Worm (Caenorhabditis elegans): Measurements from ENCODE around the gene lgc-23.
A peak's percentile ranks its signal among the peaks of the same experiment; 100 is the strongest.

Gene lgc-23

DNA sequence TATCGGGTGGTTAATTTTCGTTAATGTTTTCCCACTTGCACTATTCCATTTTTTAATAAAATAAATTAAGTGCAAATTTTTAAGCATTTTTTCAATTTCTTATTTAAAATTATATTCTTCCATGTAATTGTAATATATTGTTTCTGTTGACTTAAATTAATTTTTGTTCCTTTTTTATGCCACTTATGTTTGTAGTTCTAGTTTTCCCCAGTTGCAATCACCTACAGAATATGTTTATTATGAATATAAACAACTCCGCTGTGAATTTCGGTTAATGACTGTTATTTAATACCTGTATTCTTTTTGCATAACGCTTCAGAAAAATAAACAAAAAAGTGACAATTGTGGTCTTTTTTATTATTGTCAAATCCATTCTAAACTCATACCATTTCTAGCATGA, at the start of gene lgc-23:
lgc-23 (plus strand) TSS at position 301 of the 400 bp plus-strand sequence.
- no peak for TF ChIP-seq mef-2 (tag; optimal IDR thresholded peaks at IDR 0.05)
- no peak for TF ChIP-seq pax-3 (tag; optimal IDR thresholded peaks at IDR 0.05)
- TF ChIP-seq unc-86 (tag; optimal IDR thresholded peaks at IDR 0.05), result no peak
- no peak for TF ChIP-seq nhr-84 (tag; optimal IDR thresholded peaks at IDR 0.05)
- TF ChIP-seq nhr-90 (tag; optimal IDR thresholded peaks at IDR 0.05; ENCODE audit: poor library complexity), result no peak
- TF ChIP-seq rnt-1 (tag; optimal IDR thresholded peaks at IDR 0.05), result no peak
- TF ChIP-seq nhr-11 (tag; optimal IDR thresholded peaks at IDR 0.05), result no peak
- no peak for TF ChIP-seq ceh-88 (GFP tag; IDR thresholded peaks at IDR 0.05)
- no peak for TF ChIP-seq lin-35 (GFP tag; optimal IDR thresholded peaks at IDR 0.05)
- no peak for TF ChIP-seq ceh-82 (tag; optimal IDR thresholded peaks at IDR 0.05)
- no peak for TF ChIP-seq efl-3 (GFP tag; optimal IDR thresholded peaks at IDR 0.05)
- TF ChIP-seq sptf-1 (tag; optimal IDR thresholded peaks at IDR 0.05), result no peak
- TF ChIP-seq elt-2 (tag; optimal IDR thresholded peaks at IDR 0.05), result no peak
- TF ChIP-seq snpc-4 (tag; optimal IDR thresholded peaks at IDR 0.05), result no peak
- no peak for TF ChIP-seq aly-2 (tag; optimal IDR thresholded peaks at IDR 0.05)

DNA sequence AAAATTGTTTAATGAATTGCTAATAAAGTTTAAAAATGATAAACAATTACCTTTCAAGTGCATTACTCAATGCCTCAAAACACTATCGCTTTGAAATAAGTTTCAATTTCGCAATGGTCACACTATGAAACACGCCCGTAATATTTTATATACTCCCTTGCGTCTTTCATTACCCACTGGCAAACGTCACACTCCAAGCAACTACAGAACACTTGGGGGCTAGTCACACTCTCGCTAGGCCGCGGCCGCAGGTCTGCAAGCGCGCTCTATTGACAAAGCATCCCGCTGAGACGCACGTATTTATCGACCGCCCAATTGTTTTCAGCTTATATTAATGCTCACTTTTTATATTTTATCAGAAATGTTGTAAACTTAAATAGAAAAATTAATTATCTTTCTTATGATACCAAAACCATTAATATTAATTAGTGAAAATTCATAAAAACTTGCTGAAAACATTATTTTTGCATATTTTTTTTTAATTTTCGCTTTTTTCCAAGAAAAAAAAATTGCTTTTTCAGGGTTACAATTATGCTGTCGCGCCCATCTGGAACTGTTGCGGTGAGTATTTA, 47.0 kb upstream of the lgc-23 start, which contains the start of the genes nmat-1 and ucr-2.1:
nmat-1 (minus strand) TSS at position 136 of the 572 bp plus-strand sequence.
ucr-2.1 (plus strand) TSS at position 522 of the 572 bp plus-strand sequence.
- TF ChIP-seq mef-2 (tag; optimal IDR thresholded peaks at IDR 0.05) (no peak), lin-39 (tag; optimal IDR thresholded peaks at IDR 0.05) (no peak), dsc-1 (tag; optimal IDR thresholded peaks at IDR 0.05) (peak; percentile 64), zip-4 (GFP tag; optimal IDR thresholded peaks at IDR 0.05) (no peak), unc-98 (GFP tag; IDR thresholded peaks at IDR 0.05) (no peak), nhr-19 (GFP tag; conservative IDR thresholded peaks at IDR 0.05) (peak; percentile 79), lin-35 (GFP tag; optimal IDR thresholded peaks at IDR 0.05) (peak; percentile 25 to 83), nhr-85 (tag) (peak; percentile 90), lin-14 (GFP tag; optimal IDR thresholded peaks at IDR 0.05) (peak; percentile 97), fkh-4 (tag; optimal IDR thresholded peaks at IDR 0.05; ENCODE audit: borderline replicate concordance) (no peak), snpc-4 (tag; optimal IDR thresholded peaks at IDR 0.05) (peak; percentile 21), F16B12.6 (tag; optimal IDR thresholded peaks at IDR 0.05) (peak; percentile 19), egl-13 (tag; optimal IDR thresholded peaks at IDR 0.05) (peak; percentile 68), hlh-17 (GFP tag; optimal IDR thresholded peaks at IDR 0.05; ENCODE audit: borderline replicate concordance) (no peak), aly-2 (tag; optimal IDR thresholded peaks at IDR 0.05) (no peak), pqm-1 (tag; optimal IDR thresholded peaks at IDR 0.05) (no peak), grh-1 (GFP tag; IDR thresholded peaks at IDR 0.05) (no peak), C34B4.2 (tag; optimal IDR thresholded peaks at IDR 0.05) (no peak), ceh-90 (tag; optimal IDR thresholded peaks at IDR 0.05) (no peak), nhr-28 (tag; optimal IDR thresholded peaks at IDR 0.05) (no peak), tlp-1 (tag; optimal IDR thresholded peaks at IDR 0.05) (no peak), Y116A8C.19 (tag; optimal IDR thresholded peaks at IDR 0.05; ENCODE audit: borderline replicate concordance) (no peak), rnt-1 (tag; optimal IDR thresholded peaks at IDR 0.05) (peak; percentile 87), C16A3.4 (tag; optimal IDR thresholded peaks at IDR 0.05) (peak; percentile 89), irx-1 (tag; optimal IDR thresholded peaks at IDR 0.05) (peak; percentile 57), lsy-2 (tag; optimal IDR thresholded peaks at IDR 0.05) (peak; percentile 56 to 77), nhr-76 (tag; optimal IDR thresholded peaks at IDR 0.05) (no peak), mab-9 (GFP tag; IDR thresholded peaks at IDR 0.05) (no peak), fos-1 (tag; optimal IDR thresholded peaks at IDR 0.05) (peak; percentile 19), nhr-84 (tag; optimal IDR thresholded peaks at IDR 0.05) (no peak), lin-13 (GFP tag; optimal IDR thresholded peaks at IDR 0.05) (peak; percentile 56), xbp-1 (tag; optimal IDR thresholded peaks at IDR 0.05) (peak; percentile 87), unc-86 (tag; optimal IDR thresholded peaks at IDR 0.05) (peak; percentile 51), ama-1 (optimal IDR thresholded peaks at IDR 0.05) (no peak), lin-15B (tag; optimal IDR thresholded peaks at IDR 0.05) (peak; percentile 76), sup-37 (GFP tag; optimal IDR thresholded peaks at IDR 0.05) (no peak), nhr-237 (tag; optimal IDR thresholded peaks at IDR 0.05) (peak; percentile 35), nhr-47 (tag; optimal IDR thresholded peaks at IDR 0.05) (peak; percentile 81), sptf-1 (tag; optimal IDR thresholded peaks at IDR 0.05) (no peak), blmp-1 (tag; optimal IDR thresholded peaks at IDR 0.05) (peak; percentile 76), hpl-2 (GFP tag; optimal IDR thresholded peaks at IDR 0.05) (peak; percentile 75), elt-3 (tag; optimal IDR thresholded peaks at IDR 0.05) (peak in 3 of 6 experiments; percentile 24 to 79 (median 40)), fkh-8 (tag; optimal IDR thresholded peaks at IDR 0.05) (peak; percentile 73)

Measured in whole organism, L1 larva.